Fruit fly (Drosophila melanogaster) whole organism, prepupa: Measurements from ENCODE around the gene Exn.

Experiments used
- Blimp-1 ChIP-seq: fragments of 200-800 bp; sonication (Bioruptor generic); optimal IDR thresholded peaks from 3 replicates; lab custom pipeline; 2017; ENCODE audit warnings: missing biosample characterization, missing genetic modification characterization, mild to moderate bottlenecking, moderate library complexity, missing genetic modification reagents
- CG3919 ChIP-seq: fragments of 200-800 bp; sonication (Bioruptor generic); optimal IDR thresholded peaks from 3 replicates; lab custom pipeline; 2016; ENCODE audit warnings: missing biosample characterization, missing genetic modification characterization
- CG6854 ChIP-seq: fragments of 200-800 bp; sonication (Bioruptor generic); optimal IDR thresholded peaks from 2 replicates; lab custom pipeline; 2017; ENCODE audit warnings: missing biosample characterization, mild to moderate bottlenecking, missing genetic modification characterization
- CG8119 ChIP-seq: fragments of 200-800 bp; sonication (Bioruptor generic); IDR thresholded peaks from 3 replicates; pipeline ENCODE4 v1.3.6; 2022; ENCODE audit warnings: missing biosample characterization, missing genetic modification characterization
- Ets96B ChIP-seq: fragments of 200-800 bp; optimal IDR thresholded peaks from 2 replicates; lab custom pipeline; 2019; ENCODE audit warnings: missing biosample characterization, mild to moderate bottlenecking, missing genetic modification characterization, moderate library complexity
- Hr39 ChIP-seq: fragments of 200-800 bp; sonication (Bioruptor generic); optimal IDR thresholded peaks from 2 replicates; lab custom pipeline; 2016; ENCODE audit warnings: missing biosample characterization, missing genetic modification characterization
- Lpt ChIP-seq: fragments of 200-800 bp; sonication (Bioruptor generic); optimal IDR thresholded peaks from 3 replicates; lab custom pipeline; 2016; ENCODE audit warnings: missing biosample characterization, missing genetic modification characterization
- OdsH ChIP-seq: fragments of 200-800 bp; sonication (Bioruptor generic); optimal IDR thresholded peaks from 3 replicates; lab custom pipeline; 2016; ENCODE audit warnings: missing biosample characterization, missing genetic modification characterization
- Sox102F ChIP-seq: fragments of 200-800 bp; sonication (Bioruptor generic); optimal IDR thresholded peaks from 2 replicates; lab custom pipeline; 2016; ENCODE audit warnings: missing biosample characterization, mild to moderate bottlenecking, missing genetic modification characterization
- esn ChIP-seq: fragments of 200-800 bp; sonication (Bioruptor generic); optimal IDR thresholded peaks from 2 replicates; lab custom pipeline; 2016; ENCODE audit warnings: missing biosample characterization, mild to moderate bottlenecking, missing genetic modification characterization, moderate library complexity
- fkh ChIP-seq: fragments of 200-800 bp; sonication (Bioruptor generic); optimal IDR thresholded peaks from 3 replicates; lab custom pipeline; 2017; ENCODE audit warnings: missing biosample characterization, mild to moderate bottlenecking, missing genetic modification characterization, moderate library complexity
- lz ChIP-seq: fragments of 200-800 bp; sonication (Bioruptor generic); optimal IDR thresholded peaks from 3 replicates; lab custom pipeline; 2016; ENCODE audit warnings: missing biosample characterization, missing genetic modification characterization
- topi ChIP-seq: fragments of 200-800 bp; sonication (Bioruptor generic); optimal IDR thresholded peaks from 3 replicates; lab custom pipeline; 2016; ENCODE audit warnings: missing biosample characterization, missing genetic modification characterization

- peak; percentile 69 for TF ChIP-seq esn (GFP tag; lab: Kevin White, UChicago)
- no peak for TF ChIP-seq Blimp-1 (GFP tag; lab: Kevin White, UChicago)
- TF ChIP-seq Sox102F (GFP tag; lab: Kevin White, UChicago) = peak; percentile 65
- TF ChIP-seq Lpt (GFP tag; lab: Kevin White, UChicago) = no peak
- peak; percentile 55 for TF ChIP-seq OdsH (GFP tag; lab: Kevin White, UChicago)
- TF ChIP-seq fkh (GFP tag; lab: Kevin White, UChicago) = peak; percentile 74
- peak; percentile 24 for TF ChIP-seq CG6854
- no peak for TF ChIP-seq Ets96B (tag; lab: Kevin White, UChicago)
- peak; percentile 20 for TF ChIP-seq Hr39 (GFP tag; lab: Kevin White, UChicago)
- TF ChIP-seq CG8119 (GFP tag; lab: Robert Waterston, UW) = peak; percentile 46; the same call in 2 of the 3 replicates
- TF ChIP-seq topi (GFP tag; lab: Kevin White, UChicago) = peak; percentile 66
- TF ChIP-seq CG3919 (GFP tag; lab: Kevin White, UChicago) = peak; percentile 76
- TF ChIP-seq lz (GFP tag; lab: Kevin White, UChicago) = peak; percentile 63
Measured at dm6 chr3L:16974645-16975151, 4.9 kb downstream of the Exn start.
